Worm (Caenorhabditis elegans): ENCODE data around the gene aps-1.
A peak's percentile ranks its signal among the peaks of the same experiment; 100 is the strongest.

Gene aps-1

DNA sequence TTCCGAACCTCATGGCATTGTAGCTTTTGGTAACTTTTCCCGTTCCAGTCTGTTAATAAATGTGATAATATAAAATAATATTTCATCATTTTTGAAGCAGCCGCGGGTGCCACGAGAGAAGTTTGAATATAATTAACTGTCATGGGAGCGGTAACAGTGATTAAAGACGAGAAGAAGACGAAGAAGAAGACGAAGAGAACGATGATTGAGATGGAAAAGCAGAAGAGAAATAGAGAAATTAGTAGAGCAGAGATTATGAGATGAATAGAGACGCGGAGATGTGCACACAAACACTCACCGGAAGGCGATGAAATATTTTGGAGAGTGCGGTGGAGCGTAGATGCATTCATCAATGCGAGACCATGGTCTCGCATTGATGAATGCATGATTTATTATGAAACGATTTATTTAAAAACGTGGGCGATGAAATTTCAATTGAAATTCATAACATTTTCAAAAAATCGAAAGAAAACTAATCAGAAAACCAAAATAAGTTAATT lies 35.5 kb downstream of the aps-1 start, which contains the start of gene seip-1 (continued):
- TF ChIP-seq pat-9 (tag; optimal IDR thresholded peaks at IDR 0.05) (no peak), ceh-14 (tag; optimal IDR thresholded peaks at IDR 0.05) (peak; percentile 79), ceh-9 (tag; optimal IDR thresholded peaks at IDR 0.05) (no peak), ref-2 (tag; optimal IDR thresholded peaks at IDR 0.05) (peak; percentile 46), dmd-4 (tag; optimal IDR thresholded peaks at IDR 0.05; ENCODE audit: borderline replicate concordance) (no peak), nhr-11 (tag; optimal IDR thresholded peaks at IDR 0.05) (no peak), ceh-34 (tag; optimal IDR thresholded peaks at IDR 0.05) (peak; percentile 70), ceh-30 (tag; optimal IDR thresholded peaks at IDR 0.05) (peak; percentile 42), unc-55 (GFP tag; optimal IDR thresholded peaks at IDR 0.05) (peak; percentile 92), nhr-232 (tag; optimal IDR thresholded peaks at IDR 0.05) (no peak), ceh-48 (tag; optimal IDR thresholded peaks at IDR 0.05) (peak; percentile 40), ceh-22 (tag; optimal IDR thresholded peaks at IDR 0.05) (no peak), nfya-1 (tag; optimal IDR thresholded peaks at IDR 0.05) (peak; percentile 88), odd-2 (tag; optimal IDR thresholded peaks at IDR 0.05) (no peak), C38D4.7 (GFP tag; optimal IDR thresholded peaks at IDR 0.05) (no peak), zip-5 (tag; optimal IDR thresholded peaks at IDR 0.05) (no peak), ceh-18 (tag; optimal IDR thresholded peaks at IDR 0.05) (peak; percentile 44), elt-2 (tag; optimal IDR thresholded peaks at IDR 0.05) (peak; percentile 39), fkh-10 (GFP tag; optimal IDR thresholded peaks at IDR 0.05) (no peak), hlh-30 (tag; optimal IDR thresholded peaks at IDR 0.05; ENCODE audit: insufficient read depth) (peak; percentile 63), pax-1 (tag; optimal IDR thresholded peaks at IDR 0.05) (peak; percentile 77), gmeb-2 (tag; optimal IDR thresholded peaks at IDR 0.05) (no peak), lin-11 (tag; optimal IDR thresholded peaks at IDR 0.05) (no peak), tbx-2 (tag; optimal IDR thresholded peaks at IDR 0.05) (peak; percentile 65), fax-1 (tag; optimal IDR thresholded peaks at IDR 0.05) (no peak), dve-1 (tag; optimal IDR thresholded peaks at IDR 0.05) (peak; percentile 67), unc-42 (tag; optimal IDR thresholded peaks at IDR 0.05) (peak; percentile 76), pros-1 (tag; optimal IDR thresholded peaks at IDR 0.05) (peak; percentile 46), fkh-6 (tag; optimal IDR thresholded peaks at IDR 0.05) (no peak), K09A11.1 (tag; optimal IDR thresholded peaks at IDR 0.05; ENCODE audit: insufficient read depth) (peak; percentile 2), ceh-19 (GFP tag; optimal IDR thresholded peaks at IDR 0.05) (no peak), sox-2 (GFP tag; IDR thresholded peaks at IDR 0.05) (peak; percentile 40; the same call in 1 of the 2 replicates), pag-3 (tag; optimal IDR thresholded peaks at IDR 0.05; ENCODE audit: borderline replicate concordance) (no peak), npax-4 (tag; optimal IDR thresholded peaks at IDR 0.05) (no peak), ceh-2 (tag; optimal IDR thresholded peaks at IDR 0.05) (peak; percentile 28), ttx-3 (tag; optimal IDR thresholded peaks at IDR 0.05) (no peak), ztf-16 (tag; optimal IDR thresholded peaks at IDR 0.05) (no peak), rnt-1 (tag; optimal IDR thresholded peaks at IDR 0.05) (peak; percentile 38), sox-4 (tag; optimal IDR thresholded peaks at IDR 0.05) (no peak), T23F11.4 (GFP tag; optimal IDR thresholded peaks at IDR 0.05) (no peak), mec-3 (tag; optimal IDR thresholded peaks at IDR 0.05; ENCODE audit: borderline replicate concordance) (no peak), ceh-45 (GFP tag; IDR thresholded peaks at IDR 0.05) (no peak), pha-2 (tag; optimal IDR thresholded peaks at IDR 0.05) (no peak)

DNA sequence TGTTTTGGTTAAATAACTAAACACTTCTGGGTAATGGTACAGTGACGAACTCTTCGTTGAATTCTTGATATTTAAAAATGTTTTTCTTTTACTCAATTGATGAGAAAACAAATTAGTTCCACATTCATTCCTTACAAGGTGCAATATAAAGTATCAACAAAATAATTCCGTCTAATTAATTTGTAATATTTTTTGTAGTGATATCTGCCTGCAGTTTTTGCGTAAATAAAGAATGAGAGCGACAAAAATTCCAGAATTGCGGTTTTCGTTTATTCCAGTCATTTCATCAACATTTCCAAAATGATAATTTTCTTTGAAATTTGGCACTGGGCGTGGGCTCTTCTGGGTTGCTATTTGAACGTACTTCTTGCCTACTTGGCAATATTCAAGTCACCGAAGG lies 37.5 kb downstream of the aps-1 start, which contains the start of gene srd-20:
Gene srd-20 (plus strand): TSS at position 301 of the 400 bp plus-strand sequence.
- TF ChIP-seq ceh-45 (GFP tag; IDR thresholded peaks at IDR 0.05) (no peak), hlh-6 (tag; optimal IDR thresholded peaks at IDR 0.05) (no peak), K09A11.1 (tag; optimal IDR thresholded peaks at IDR 0.05; ENCODE audit: insufficient read depth) (no peak), ceh-19 (GFP tag; optimal IDR thresholded peaks at IDR 0.05) (no peak), eyg-1 (tag; optimal IDR thresholded peaks at IDR 0.05) (no peak), zip-5 (tag; optimal IDR thresholded peaks at IDR 0.05) (no peak), che-1 (tag; optimal IDR thresholded peaks at IDR 0.05) (no peak)

All from whole organism, late embryonic.